Fruit fly (Drosophila melanogaster) whole organism, embryonic: ENCODE data around the gene CG33060.

Source experiments
- CG1024 ChIP-seq: fragments of 200-800 bp; sonication (Bioruptor generic); IDR thresholded peaks from 2 replicates; pipeline ENCODE4 v1.3.6; 2022; ENCODE audit warnings: missing biosample characterization, missing genetic modification characterization
- CG10321 ChIP-seq: fragments of 200-800 bp; sonication (Bioruptor generic); IDR thresholded peaks from 2 replicates; pipeline ENCODE4 v1.3.6; 2022; ENCODE audit warnings: missing biosample characterization, missing genetic modification characterization
- CG10654 ChIP-seq: fragments of 200-800 bp; sonication (Bioruptor generic); optimal IDR thresholded peaks from 2 replicates; lab custom pipeline; 2016; ENCODE audit warnings: missing biosample characterization, missing genetic modification characterization
- CG12236 ChIP-seq: fragments of 200-800 bp; sonication (Bioruptor generic); optimal IDR thresholded peaks from 2 replicates; lab custom pipeline; 2016; ENCODE audit warnings: missing biosample characterization, missing genetic modification characterization
- CG12942 ChIP-seq: fragments of 200-800 bp; sonication (Bioruptor generic); optimal IDR thresholded peaks from 3 replicates; lab custom pipeline; 2016; ENCODE audit warnings: missing biosample characterization, missing genetic modification characterization
- CG13296 ChIP-seq: fragments of 200-800 bp; sonication (Bioruptor generic); optimal IDR thresholded peaks from 3 replicates; lab custom pipeline; 2018; ENCODE audit warnings: missing biosample characterization, mild to moderate bottlenecking, missing genetic modification characterization
- CG15011 ChIP-seq: fragments of 200-800 bp; sonication (Bioruptor generic); optimal IDR thresholded peaks from 3 replicates; lab custom pipeline; 2018; ENCODE audit warnings: missing biosample characterization, mild to moderate bottlenecking, missing genetic modification characterization
- CG17186 ChIP-seq: fragments of 200-800 bp; sonication (Bioruptor generic); optimal IDR thresholded peaks from 3 replicates; lab custom pipeline; 2017; ENCODE audit warnings: missing biosample characterization, missing genetic modification reagents, missing genetic modification characterization
- CG31388 ChIP-seq: fragments of 200-800 bp; sonication (Bioruptor generic); optimal IDR thresholded peaks from 2 replicates; lab custom pipeline; 2016; ENCODE audit warnings: missing biosample characterization, missing genetic modification characterization
- CG32767 ChIP-seq: fragments of 200-800 bp; sonication (Bioruptor generic); IDR thresholded peaks from 2 replicates; pipeline ENCODE4 v1.3.6; 2022; ENCODE audit warnings: missing biosample characterization, missing genetic modification characterization
- CG32772 ChIP-seq: fragments of 200-800 bp; sonication (Bioruptor generic); IDR thresholded peaks from 2 replicates; pipeline ENCODE4 v1.3.6; 2022; ENCODE audit warnings: missing biosample characterization, missing genetic modification characterization
- CG4707 ChIP-seq: fragments of 200-800 bp; sonication (Bioruptor generic); optimal IDR thresholded peaks from 2 replicates; lab custom pipeline; 2018; ENCODE audit warnings: missing biosample characterization, mild to moderate bottlenecking, missing genetic modification characterization, moderate library complexity
- CG6254 ChIP-seq: fragments of 200-800 bp; sonication (Bioruptor generic); optimal IDR thresholded peaks from 3 replicates; lab custom pipeline; 2017; ENCODE audit warnings: mild to moderate bottlenecking, missing biosample characterization, missing genetic modification reagents, missing genetic modification characterization
- CG8765 ChIP-seq: fragments of 200-800 bp; sonication (Bioruptor generic); IDR thresholded peaks from 2 replicates; pipeline ENCODE4 v1.3.6; 2022; ENCODE audit warnings: missing biosample characterization, missing genetic modification characterization
- CHES-1-like ChIP-seq: fragments of 200-800 bp; sonication (Bioruptor generic); optimal IDR thresholded peaks from 2 replicates; lab custom pipeline; 2016; ENCODE audit warnings: missing biosample characterization, missing genetic modification characterization
- CTCF ChIP-seq: fragments of 200-800 bp; sonication (Bioruptor generic); optimal IDR thresholded peaks from 2 replicates; lab custom pipeline; 2017; ENCODE audit warnings: missing biosample characterization, mild to moderate bottlenecking, missing genetic modification characterization, moderate library complexity
- Doc2 ChIP-seq: fragments of 200-800 bp; sonication (Bioruptor generic); IDR thresholded peaks from 2 replicates; pipeline ENCODE4 v1.3.6; 2022; ENCODE audit warnings: missing biosample characterization, missing genetic modification characterization
- Fer1 ChIP-seq: fragments of 200-800 bp; sonication (Bioruptor generic); optimal IDR thresholded peaks from 2 replicates; lab custom pipeline; 2017; ENCODE audit warnings: missing biosample characterization, mild to moderate bottlenecking, missing genetic modification characterization
- Hand ChIP-seq: fragments of 200-800 bp; sonication (Bioruptor generic); optimal IDR thresholded peaks from 2 replicates; lab custom pipeline; 2017; ENCODE audit warnings: mild to moderate bottlenecking, missing biosample characterization, missing genetic modification reagents, missing genetic modification characterization
- Hmr ChIP-seq: fragments of 200-800 bp; sonication (Bioruptor generic); optimal IDR thresholded peaks from 3 replicates; lab custom pipeline; 2017; ENCODE audit warnings: mild to moderate bottlenecking, missing biosample characterization, missing genetic modification reagents, missing genetic modification characterization
- MTF-1 ChIP-seq: fragments of 200-800 bp; sonication (Bioruptor generic); optimal IDR thresholded peaks from 2 replicates; lab custom pipeline; 2018; ENCODE audit warnings: missing biosample characterization, mild to moderate bottlenecking, missing genetic modification characterization, borderline replicate concordance
- Mad ChIP-seq: fragments of 200-800 bp; sonication (Bioruptor generic); optimal IDR thresholded peaks from 2 replicates; lab custom pipeline; 2016; ENCODE audit warnings: missing biosample characterization, missing genetic modification characterization
- Nf-YB ChIP-seq: fragments of 200-800 bp; sonication (Bioruptor generic); optimal IDR thresholded peaks from 3 replicates; lab custom pipeline; 2019; ENCODE audit warnings: missing biosample characterization, mild to moderate bottlenecking, missing genetic modification characterization, moderate library complexity
- Oli ChIP-seq: fragments of 200-800 bp; sonication (Bioruptor generic); optimal IDR thresholded peaks from 2 replicates; lab custom pipeline; 2018; ENCODE audit warnings: missing biosample characterization, mild to moderate bottlenecking, missing genetic modification characterization, moderate library complexity
- Optix ChIP-seq: fragments of 200-800 bp; sonication (Bioruptor generic); IDR thresholded peaks from 3 replicates; pipeline ENCODE4 v1.3.6; 2022; ENCODE audit warnings: missing biosample characterization, missing genetic modification characterization
- Rfx ChIP-seq: fragments of 200-800 bp; sonication (Bioruptor generic); IDR thresholded peaks from 2 replicates; pipeline ENCODE4 v1.3.6; 2022; ENCODE audit warnings: missing biosample characterization, missing genetic modification characterization
- Rx ChIP-seq: fragments of 200-800 bp; sonication (Bioruptor generic); IDR thresholded peaks from 2 replicates; pipeline ENCODE4 v1.3.6; 2022; ENCODE audit warnings: missing biosample characterization, missing genetic modification characterization
- Scr ChIP-seq: fragments of 200-800 bp; sonication (Bioruptor generic); IDR thresholded peaks from 2 replicates; pipeline ENCODE4 v1.3.6; 2022; ENCODE audit warnings: missing biosample characterization, missing genetic modification characterization; ENCODE audit not compliant: partially characterized antibody
- Sry-β ChIP-seq: fragments of 200-800 bp; sonication (Bioruptor generic); optimal IDR thresholded peaks from 2 replicates; lab custom pipeline; 2018; ENCODE audit warnings: missing biosample characterization, mild to moderate bottlenecking, missing genetic modification characterization, moderate library complexity
- Vsx1 ChIP-seq: fragments of 200-800 bp; sonication (Bioruptor generic); optimal IDR thresholded peaks from 2 replicates; lab custom pipeline; 2017; ENCODE audit warnings: missing biosample characterization, mild to moderate bottlenecking, missing genetic modification characterization, missing genetic modification reagents
- cg ChIP-seq: fragments of 200-800 bp; sonication (Bioruptor generic); optimal IDR thresholded peaks from 3 replicates; lab custom pipeline; 2019; ENCODE audit warnings: missing biosample characterization, mild to moderate bottlenecking, missing genetic modification characterization, moderate library complexity
- kah ChIP-seq: fragments of 200-800 bp; sonication (Bioruptor generic); optimal IDR thresholded peaks from 2 replicates; lab custom pipeline; 2018; ENCODE audit warnings: missing biosample characterization, mild to moderate bottlenecking, missing genetic modification characterization
- mam ChIP-seq: fragments of 200-800 bp; sonication (Bioruptor generic); optimal IDR thresholded peaks from 3 replicates; lab custom pipeline; 2016; ENCODE audit warnings: missing biosample characterization, missing genetic modification characterization
- mirr ChIP-seq: fragments of 200-800 bp; sonication (Bioruptor generic); optimal IDR thresholded peaks from 3 replicates; lab custom pipeline; 2018; ENCODE audit warnings: missing biosample characterization, mild to moderate bottlenecking, missing genetic modification characterization
- oc ChIP-seq: fragments of 200-800 bp; sonication (Bioruptor generic); optimal IDR thresholded peaks from 2 replicates; lab custom pipeline; 2018; ENCODE audit warnings: missing biosample characterization, mild to moderate bottlenecking, missing genetic modification characterization, moderate library complexity
- otp ChIP-seq: fragments of 200-800 bp; sonication (Bioruptor generic); IDR thresholded peaks from 3 replicates; pipeline ENCODE4, ENCODE4 v1.3.6; 2022; ENCODE audit warnings: missing biosample characterization, missing genetic modification characterization
- pho ChIP-seq: fragments of 200-800 bp; sonication (Bioruptor generic); optimal IDR thresholded peaks from 2 replicates; lab custom pipeline; 2016; ENCODE audit warnings: missing biosample characterization, missing genetic modification characterization
- pnt ChIP-seq: fragments of 200-800 bp; sonication (Bioruptor generic); optimal IDR thresholded peaks from 3 replicates; lab custom pipeline; 2016; ENCODE audit warnings: missing biosample characterization, missing genetic modification characterization
- psq ChIP-seq: fragments of 200-800 bp; sonication (Bioruptor generic); optimal IDR thresholded peaks from 2 replicates; lab custom pipeline; 2017; ENCODE audit warnings: missing biosample characterization, missing genetic modification characterization
- repo ChIP-seq: fragments of 200-800 bp; sonication (Bioruptor generic); optimal IDR thresholded peaks from 2 replicates; lab custom pipeline; 2016; ENCODE audit warnings: missing biosample characterization, missing genetic modification characterization
- sisA ChIP-seq: fragments of 200-800 bp; sonication (Bioruptor generic); IDR thresholded peaks from 2 replicates; pipeline ENCODE4 v1.3.6; 2022; ENCODE audit warnings: missing biosample characterization, missing genetic modification characterization
- sqz ChIP-seq: fragments of 200-800 bp; sonication (Bioruptor generic); optimal IDR thresholded peaks from 3 replicates; lab custom pipeline; 2018; ENCODE audit warnings: missing biosample characterization, mild to moderate bottlenecking, missing genetic modification characterization
- sug ChIP-seq: fragments of 200-800 bp; optimal IDR thresholded peaks from 2 replicates; lab custom pipeline; 2019; ENCODE audit warnings: missing biosample characterization, mild to moderate bottlenecking, missing genetic modification characterization, moderate library complexity
- zfh1 ChIP-seq: fragments of 200-800 bp; sonication (Bioruptor generic); IDR thresholded peaks from 3 replicates; pipeline ENCODE4 v1.3.6; 2022; ENCODE audit warnings: missing biosample characterization, missing genetic modification characterization

Gene CG33060

dm6 chr3L:16328207-16328891, 2.5 kb upstream of the CG33060 start, which contains the start of gene CG13058 (continued):
- TF ChIP-seq Oli (tag; lab: Kevin White, UChicago) (peak; percentile 74), CG32767 (GFP tag; lab: Robert Waterston, UW) (peak; percentile 71; the same call in 1 of the 2 replicates), CG12236 (GFP tag; lab: Kevin White, UChicago) (no peak), CG32772 (GFP tag; lab: Robert Waterston, UW) (no peak), CG17186 (GFP tag; lab: Kevin White, UChicago) (no peak), CG10654 (GFP tag; lab: Kevin White, UChicago) (no peak), oc (tag; lab: Kevin White, UChicago) (no peak), mirr (no peak), pho (GFP tag; lab: Kevin White, UChicago) (peak; percentile 53), zfh1 (GFP tag; lab: Robert Waterston, UW) (no peak), cg (GFP tag; lab: Kevin White, UChicago) (no peak), Rx (GFP tag; lab: Robert Waterston, UW) (no peak), CG15011 (GFP tag; lab: Kevin White, UChicago) (peak; percentile 13), Optix (GFP tag; lab: Robert Waterston, UW) (peak; percentile 55; the same call in 1 of the 3 replicates), repo (GFP tag; lab: Kevin White, UChicago) (no peak), CG31388 (no peak), otp (peak; percentile 71), Sry-β (GFP tag; lab: Kevin White, UChicago) (no peak), CG6254 (no peak), sisA (GFP tag; lab: Robert Waterston, UW) (peak; percentile 67), CG10321 (GFP tag; lab: Robert Waterston, UW) (no peak), Hand (GFP tag; lab: Kevin White, UChicago) (peak; percentile 3), CG1024 (GFP tag; lab: Robert Waterston, UW) (peak; percentile 59), CG13296 (GFP tag; lab: Kevin White, UChicago) (peak; percentile 72), CHES-1-like (GFP tag; lab: Kevin White, UChicago) (peak; percentile 59), Doc2 (peak; percentile 15; the same call in 1 of the 2 replicates), sug (tag; lab: Kevin White, UChicago) (no peak), Fer1 (GFP tag; lab: Kevin White, UChicago) (peak; percentile 84), CG12942 (GFP tag; lab: Kevin White, UChicago) (peak; percentile 45), Nf-YB (no peak), pnt (GFP tag; lab: Kevin White, UChicago) (no peak), psq (GFP tag; lab: Kevin White, UChicago) (no peak), kah (GFP tag; lab: Kevin White, UChicago) (peak; percentile 19), Scr (no peak), CG8765 (GFP tag; lab: Robert Waterston, UW) (no peak), mam (GFP tag; lab: Kevin White, UChicago) (no peak), CTCF (GFP tag; lab: Kevin White, UChicago) (no peak)

dm6 chr3L:16329495-16329894, 1.3 kb upstream of the CG33060 start, which contains the start of gene CG33061:
Gene CG33061 (plus strand): TSS chr3L:16329795.
- TF ChIP-seq sqz = no peak
- TF ChIP-seq Hmr (GFP tag; lab: Kevin White, UChicago) = no peak
- TF ChIP-seq Rfx (GFP tag; lab: Robert Waterston, UW) = no peak
- TF ChIP-seq MTF-1 = no peak
- TF ChIP-seq Mad (GFP tag; lab: Kevin White, UChicago) = no peak
- TF ChIP-seq Vsx1 (GFP tag; lab: Kevin White, UChicago) = no peak
- TF ChIP-seq CG12942 (GFP tag; lab: Kevin White, UChicago) = no peak
- TF ChIP-seq CG4707 (GFP tag; lab: Kevin White, UChicago) = no peak
